Worm (Caenorhabditis elegans) whole organism, L1 larva: ENCODE measurements around the gene ndua-1.

Experiments
- nhr-28 ChIP-seq: fragments of 150-350 bp; optimal IDR thresholded peaks from 2 replicates; lab custom pipeline; 2014; ENCODE audit warnings: missing biosample characterization, missing genetic modification characterization
- zag-1 ChIP-seq: fragments of 150-350 bp; optimal IDR thresholded peaks from 2 replicates; lab custom pipeline; 2014; ENCODE audit warnings: missing biosample characterization, missing genetic modification characterization

- TF ChIP-seq nhr-28 (tag; lab: Kevin White, UChicago) (no peak), zag-1 (peak; percentile 2)
Measured at ce11 chrV:20828820-20829219, 22.9 kb downstream of the ndua-1 start, which contains the start of gene sbt-1.
